Worm (Caenorhabditis elegans) whole organism, L4 larva: Measurements from ENCODE around the gene ppk-3.

Experiments used
- dmd-8 ChIP-seq: fragments of 200-800 bp; sonication (Bioruptor generic); IDR thresholded peaks from 2 replicates; pipeline ENCODE4 v1.3.6; 2022; ENCODE audit warnings: missing genetic modification characterization, missing compliant biosample characterization
- lsy-2 ChIP-seq, 2 experiments: fragments of 150-350 bp in 1 of 2; sonication (generic microtip) in 1 of 2; optimal IDR thresholded peaks; 2 replicates each; lab custom pipeline; 2014 to 2017; ENCODE audit warnings: missing biosample characterization in 2 of 2, missing genetic modification characterization in 2 of 2

ce11 chrX:13000837-13001236, 25.4 kb upstream of the ppk-3 start:
- TF ChIP-seq lsy-2 (tag; optimal IDR thresholded peaks at IDR 0.05; lab: Kevin White, UChicago): no peak
- no peak for TF ChIP-seq dmd-8
